Fruit fly (Drosophila melanogaster): ENCODE results near the gene CalpC.

DNA sequence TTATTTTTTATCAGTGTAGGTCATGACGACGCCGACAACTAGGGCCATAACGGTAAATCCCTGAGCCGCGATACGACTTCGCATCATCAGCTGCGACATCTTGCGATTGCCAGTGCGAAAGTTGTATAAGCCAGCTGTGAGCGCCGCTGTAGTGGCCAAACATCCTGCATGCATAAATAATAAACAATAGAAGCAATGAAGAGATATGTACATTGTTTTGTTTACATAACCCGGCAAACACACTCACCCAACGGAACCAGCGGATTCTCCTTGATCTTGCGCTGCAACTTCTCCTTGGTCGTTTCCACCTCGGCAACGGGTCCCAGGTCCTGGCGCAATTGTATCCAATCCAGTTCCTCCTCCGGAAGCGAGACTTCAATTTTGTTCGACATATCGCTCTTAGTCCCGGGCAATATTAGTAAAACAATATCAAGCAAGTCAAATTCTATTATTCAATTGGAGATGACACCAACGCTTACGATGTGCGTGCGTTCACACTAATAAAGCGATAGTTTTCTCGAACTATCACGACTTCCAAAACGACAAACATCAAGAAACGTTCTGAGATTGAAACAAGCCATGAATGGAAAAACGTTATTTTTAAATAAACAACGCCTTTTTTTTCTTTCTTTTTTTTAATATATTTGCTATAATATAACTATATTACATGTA, 6.1 kb downstream of the CalpC start:
- TF ChIP-seq Mio (GFP tag; optimal IDR thresholded peaks at IDR 0.05) (no peak), pan (optimal IDR thresholded peaks at IDR 0.05) (no peak), CrebA (GFP tag; optimal IDR thresholded peaks at IDR 0.05; ENCODE audit: borderline replicate concordance) (no peak)
